Worm (Caenorhabditis elegans) whole organism, mixed stage, embryonic: ENCODE data around the gene F54C8.1.
A peak's percentile ranks its signal among the peaks of the same experiment; 100 is the strongest.

Experiments used
- blmp-1 ChIP-seq: fragments of 150-350 bp; optimal IDR thresholded peaks from 2 replicates; lab custom pipeline; 2014; ENCODE audit warnings: missing biosample characterization, missing genetic modification characterization
- ces-1 ChIP-seq: fragments of 150-350 bp; optimal IDR thresholded peaks from 2 replicates; lab custom pipeline; 2014; ENCODE audit warnings: missing biosample characterization, missing genetic modification reagents, missing genetic modification characterization
- cnd-1 ChIP-seq: fragments of 200-800 bp; sonication (Bioruptor generic); optimal IDR thresholded peaks from 2 replicates; lab custom pipeline; 2018; ENCODE audit warnings: mild to moderate bottlenecking, missing genetic modification characterization, missing compliant biosample characterization
- elt-1 ChIP-seq: sonication (generic microtip); optimal IDR thresholded peaks from 2 replicates; lab custom pipeline; 2017; ENCODE audit warnings: missing genetic modification characterization, mild to moderate bottlenecking, missing compliant biosample characterization, antibody characterized with exemption, moderate library complexity, borderline replicate concordance; ENCODE audit not compliant: insufficient read depth
- elt-3 ChIP-seq: fragments of 150-350 bp; optimal IDR thresholded peaks from 2 replicates; lab custom pipeline; 2014; ENCODE audit warnings: missing biosample characterization, missing genetic modification characterization
- flh-1 ChIP-seq: fragments of 200-800 bp; sonication (Bioruptor generic); optimal IDR thresholded peaks from 2 replicates; lab custom pipeline; 2018; ENCODE audit warnings: mild to moderate bottlenecking, missing genetic modification characterization, moderate library complexity, missing compliant biosample characterization
- lin-13 ChIP-seq: fragments of 150-350 bp; optimal IDR thresholded peaks from 2 replicates; lab custom pipeline; 2014; ENCODE audit warnings: missing biosample characterization, missing genetic modification characterization
- mep-1 ChIP-seq: fragments of 150-350 bp; optimal IDR thresholded peaks from 2 replicates; lab custom pipeline; 2017; ENCODE audit warnings: missing biosample characterization, missing genetic modification reagents, missing genetic modification characterization, inconsistent platforms
- mls-2 ChIP-seq: sonication (generic microtip); optimal IDR thresholded peaks from 2 replicates; lab custom pipeline; 2016; ENCODE audit warnings: mild to moderate bottlenecking, missing genetic modification characterization, moderate library complexity, missing compliant biosample characterization
- nhr-237 ChIP-seq: fragments of 150-350 bp; optimal IDR thresholded peaks from 2 replicates; lab custom pipeline; 2014; ENCODE audit warnings: missing biosample characterization, missing genetic modification characterization
- pha-4 ChIP-seq: fragments of 150-350 bp; optimal IDR thresholded peaks from 2 replicates; lab custom pipeline; 2018; ENCODE audit warnings: missing biosample characterization, missing genetic modification reagents, missing genetic modification characterization
- zip-8 ChIP-seq: fragments of 150-350 bp; optimal IDR thresholded peaks from 2 replicates; lab custom pipeline; 2014; ENCODE audit warnings: missing biosample characterization, missing genetic modification characterization
- ztf-11 ChIP-seq: fragments of 150-350 bp; optimal IDR thresholded peaks from 2 replicates; lab custom pipeline; 2014; ENCODE audit warnings: missing biosample characterization, missing genetic modification characterization

- TF ChIP-seq ztf-11 (tag; lab: Kevin White, UChicago) (no peak), flh-1 (GFP tag; lab: Kevin White, UChicago) (no peak), nhr-237 (no peak), elt-3 (no peak), lin-13 (tag; lab: Kevin White, UChicago) (no peak), mls-2 (no peak), ces-1 (peak; percentile 46), cnd-1 (no peak), pha-4 (no peak), mep-1 (tag; lab: Kevin White, UChicago) (peak; percentile 42), elt-1 (tag; lab: Kevin White, UChicago) (no peak), blmp-1 (no peak), zip-8 (tag; lab: Kevin White, UChicago) (no peak)
Observed at ce11 chrIII:9465424-9465823, 25.9 kb downstream of the F54C8.1 start, which contains the start of gene B0464.9.
